Fruit fly (Drosophila melanogaster) whole organism, embryonic: ENCODE data around the gene Coa8.

Experiments
- CG1024 ChIP-seq: fragments of 200-800 bp; sonication (Bioruptor generic); IDR thresholded peaks from 2 replicates; pipeline ENCODE4 v1.3.6; 2022; ENCODE audit warnings: missing biosample characterization, missing genetic modification characterization
- CG11093 ChIP-seq: fragments of 200-800 bp; sonication (Bioruptor generic); IDR thresholded peaks from 3 replicates; pipeline ENCODE4 v1.3.6; 2022; ENCODE audit warnings: missing biosample characterization, missing genetic modification characterization
- CG11247 ChIP-seq: fragments of 200-800 bp; sonication (Bioruptor generic); IDR thresholded peaks from 2 replicates; pipeline ENCODE4 v1.3.6; 2022; ENCODE audit warnings: missing biosample characterization, missing genetic modification characterization
- CG14050 ChIP-seq: fragments of 200-800 bp; sonication (Bioruptor generic); IDR thresholded peaks from 3 replicates; pipeline ENCODE4 v1.3.6; 2022; ENCODE audit warnings: missing biosample characterization, missing genetic modification characterization
- CG1603 ChIP-seq: fragments of 200-800 bp; sonication (Bioruptor generic); optimal IDR thresholded peaks from 2 replicates; lab custom pipeline; 2019; ENCODE audit warnings: missing biosample characterization, mild to moderate bottlenecking, missing genetic modification characterization, moderate library complexity
- CG17829 ChIP-seq: fragments of 200-800 bp; optimal IDR thresholded peaks from 2 replicates; lab custom pipeline; 2019; ENCODE audit warnings: missing biosample characterization, mild to moderate bottlenecking, missing genetic modification characterization, moderate library complexity
- CG18764 ChIP-seq: fragments of 200-800 bp; sonication (Bioruptor generic); optimal IDR thresholded peaks from 3 replicates; lab custom pipeline; 2016; ENCODE audit warnings: missing biosample characterization, missing genetic modification characterization
- CG2678 ChIP-seq: fragments of 200-800 bp; sonication (Bioruptor generic); optimal IDR thresholded peaks from 3 replicates; lab custom pipeline; 2019; ENCODE audit warnings: missing biosample characterization, mild to moderate bottlenecking, missing genetic modification characterization, moderate library complexity
- CG32772 ChIP-seq: fragments of 200-800 bp; sonication (Bioruptor generic); IDR thresholded peaks from 2 replicates; pipeline ENCODE4 v1.3.6; 2022; ENCODE audit warnings: missing biosample characterization, missing genetic modification characterization
- CG3407 ChIP-seq: fragments of 200-800 bp; sonication (Bioruptor generic); optimal IDR thresholded peaks from 2 replicates; lab custom pipeline; 2018; ENCODE audit warnings: missing biosample characterization, mild to moderate bottlenecking, missing genetic modification characterization
- CG34422 ChIP-seq: fragments of 200-800 bp; sonication (Bioruptor generic); IDR thresholded peaks from 3 replicates; pipeline ENCODE4 v1.3.6; 2022; ENCODE audit warnings: missing biosample characterization, missing genetic modification characterization
- CG3726 ChIP-seq: fragments of 200-800 bp; sonication (Bioruptor generic); IDR thresholded peaks from 3 replicates; pipeline ENCODE4, ENCODE4 v1.3.6; 2022; ENCODE audit warnings: missing biosample characterization, missing genetic modification characterization
- CG3838 ChIP-seq: fragments of 200-800 bp; sonication (Bioruptor generic); optimal IDR thresholded peaks from 3 replicates; lab custom pipeline; 2016; ENCODE audit warnings: missing biosample characterization, missing genetic modification characterization
- CG3995 ChIP-seq: fragments of 200-800 bp; sonication (Bioruptor generic); optimal IDR thresholded peaks from 3 replicates; lab custom pipeline; 2016; ENCODE audit warnings: missing biosample characterization, missing genetic modification characterization
- CG4854 ChIP-seq: fragments of 200-800 bp; sonication (Bioruptor generic); optimal IDR thresholded peaks from 2 replicates; lab custom pipeline; 2016; ENCODE audit warnings: missing biosample characterization, missing genetic modification characterization, inconsistent platforms
- CG7372 ChIP-seq: fragments of 200-800 bp; sonication (Bioruptor generic); IDR thresholded peaks from 2 replicates; pipeline ENCODE4 v1.3.6; 2022; ENCODE audit warnings: missing biosample characterization, missing genetic modification characterization
- CG9215 ChIP-seq: fragments of 200-800 bp; sonication (Bioruptor generic); IDR thresholded peaks from 2 replicates; pipeline ENCODE4 v1.3.6; 2022; ENCODE audit warnings: missing biosample characterization, missing genetic modification characterization
- D19B ChIP-seq: fragments of 200-800 bp; sonication (Bioruptor generic); optimal IDR thresholded peaks from 2 replicates; lab custom pipeline; 2017; ENCODE audit warnings: missing biosample characterization, mild to moderate bottlenecking, missing genetic modification characterization
- Dll ChIP-seq: fragments of 200-800 bp; sonication (Bioruptor generic); IDR thresholded peaks from 4 replicates; pipeline ENCODE4 v1.3.6; 2022; ENCODE audit warnings: missing biosample characterization, missing genetic modification characterization; ENCODE audit not compliant: partially characterized antibody
- Dp ChIP-seq: fragments of 200-800 bp; sonication (Bioruptor generic); optimal IDR thresholded peaks from 2 replicates; lab custom pipeline; 2018; ENCODE audit warnings: missing biosample characterization, mild to moderate bottlenecking, missing genetic modification characterization, moderate library complexity
- Hand ChIP-seq: fragments of 200-800 bp; sonication (Bioruptor generic); optimal IDR thresholded peaks from 2 replicates; lab custom pipeline; 2017; ENCODE audit warnings: mild to moderate bottlenecking, missing biosample characterization, missing genetic modification reagents, missing genetic modification characterization
- Hey ChIP-seq: fragments of 200-800 bp; sonication (Bioruptor generic); optimal IDR thresholded peaks from 3 replicates; lab custom pipeline; 2018; ENCODE audit warnings: missing biosample characterization, mild to moderate bottlenecking, missing genetic modification characterization
- HmgZ ChIP-seq: fragments of 200-800 bp; sonication (Bioruptor generic); optimal IDR thresholded peaks from 2 replicates; lab custom pipeline; 2018; ENCODE audit warnings: missing biosample characterization, mild to moderate bottlenecking, missing genetic modification characterization
- Hr78 ChIP-seq, 2 experiments: fragments of 200-800 bp in 1 of 2; fragments of >200 bp in 1 of 2; sonication (Bioruptor generic) in 1 of 2; optimal IDR thresholded peaks; 2 replicates each; lab custom pipeline; 2017 to 2019; ENCODE audit warnings: missing biosample characterization in 2 of 2, missing genetic modification characterization in 2 of 2, mild to moderate bottlenecking in 1 of 2, moderate library complexity in 1 of 2
- Jarid2 ChIP-seq: fragments of 200-800 bp; sonication (Bioruptor generic); optimal IDR thresholded peaks from 3 replicates; lab custom pipeline; 2017; ENCODE audit warnings: mild to moderate bottlenecking, missing biosample characterization, missing genetic modification reagents, missing genetic modification characterization
- Mad ChIP-seq: fragments of 200-800 bp; sonication (Bioruptor generic); optimal IDR thresholded peaks from 2 replicates; lab custom pipeline; 2016; ENCODE audit warnings: missing biosample characterization, missing genetic modification characterization
- Meics ChIP-seq: fragments of 200-800 bp; sonication (Bioruptor generic); optimal IDR thresholded peaks from 2 replicates; lab custom pipeline; 2017; ENCODE audit warnings: missing biosample characterization, mild to moderate bottlenecking, missing genetic modification characterization
- YL-1 ChIP-seq: fragments of 200-800 bp; sonication (Bioruptor generic); optimal IDR thresholded peaks from 3 replicates; lab custom pipeline; 2017; ENCODE audit warnings: missing biosample characterization, mild to moderate bottlenecking, missing genetic modification characterization
- ac ChIP-seq: fragments of 200-800 bp; sonication (Bioruptor generic); optimal IDR thresholded peaks from 3 replicates; lab custom pipeline; 2017; ENCODE audit warnings: missing biosample characterization, mild to moderate bottlenecking, missing genetic modification characterization
- al ChIP-seq: fragments of 200-800 bp; sonication (Bioruptor generic); IDR thresholded peaks from 2 replicates; pipeline ENCODE4 v1.3.6; 2022; ENCODE audit warnings: missing biosample characterization, missing genetic modification characterization
- ara ChIP-seq: fragments of 200-800 bp; sonication (Bioruptor generic); IDR thresholded peaks from 2 replicates; pipeline ENCODE4 v1.3.6; 2022; ENCODE audit warnings: missing biosample characterization, missing genetic modification characterization
- chinmo ChIP-seq: fragments of 200-800 bp; sonication (Bioruptor generic); IDR thresholded peaks from 4 replicates; pipeline ENCODE4 v1.3.6; 2022; ENCODE audit warnings: missing biosample characterization, missing genetic modification characterization; ENCODE audit not compliant: partially characterized antibody
- da ChIP-seq: fragments of 200-800 bp; sonication (Bioruptor generic); optimal IDR thresholded peaks from 2 replicates; lab custom pipeline; 2016; ENCODE audit warnings: missing biosample characterization, missing genetic modification characterization
- dimm ChIP-seq: fragments of 200-800 bp; sonication (Bioruptor generic); IDR thresholded peaks from 2 replicates; pipeline ENCODE4 v1.3.6; 2022; ENCODE audit warnings: missing biosample characterization, missing genetic modification characterization
- dysf ChIP-seq: fragments of 200-800 bp; sonication (Bioruptor generic); IDR thresholded peaks from 3 replicates; pipeline ENCODE4 v1.3.6; 2022; ENCODE audit warnings: missing biosample characterization, missing genetic modification characterization
- ftz-f1 ChIP-seq: fragments of 200-800 bp; sonication (Bioruptor generic); optimal IDR thresholded peaks from 2 replicates; lab custom pipeline; 2016; ENCODE audit warnings: missing biosample characterization, missing genetic modification characterization
- jumu ChIP-seq: fragments of 200-800 bp; sonication (Bioruptor generic); optimal IDR thresholded peaks from 3 replicates; lab custom pipeline; 2016; ENCODE audit warnings: missing biosample characterization, missing genetic modification characterization
- kni ChIP-seq: fragments of 200-800 bp; sonication (Bioruptor generic); optimal IDR thresholded peaks from 3 replicates; lab custom pipeline; 2017; ENCODE audit warnings: mild to moderate bottlenecking, missing biosample characterization, missing genetic modification reagents, missing genetic modification characterization
- mam ChIP-seq: fragments of 200-800 bp; sonication (Bioruptor generic); optimal IDR thresholded peaks from 3 replicates; lab custom pipeline; 2016; ENCODE audit warnings: missing biosample characterization, missing genetic modification characterization
- nmo ChIP-seq: fragments of 200-800 bp; sonication (Bioruptor generic); optimal IDR thresholded peaks from 2 replicates; lab custom pipeline; 2018; ENCODE audit warnings: missing biosample characterization, mild to moderate bottlenecking, missing genetic modification characterization, moderate library complexity
- peb ChIP-seq: fragments of 200-800 bp; sonication (Bioruptor generic); IDR thresholded peaks from 2 replicates; pipeline ENCODE4 v1.3.6; 2022; ENCODE audit warnings: missing biosample characterization, missing genetic modification characterization
- psq ChIP-seq: fragments of 200-800 bp; sonication (Bioruptor generic); optimal IDR thresholded peaks from 2 replicates; lab custom pipeline; 2017; ENCODE audit warnings: missing biosample characterization, missing genetic modification characterization
- sens ChIP-seq: fragments of 200-800 bp; sonication (Bioruptor generic); peaks from one replicate; lab custom pipeline; 2016; ENCODE audit warnings: missing biosample characterization, missing genetic modification characterization
- slbo ChIP-seq: fragments of 200-800 bp; sonication (Bioruptor generic); IDR thresholded peaks from 2 replicates; pipeline ENCODE4 v1.3.6; 2022; ENCODE audit warnings: missing biosample characterization, missing genetic modification characterization
- sna ChIP-seq: fragments of 200-800 bp; sonication (Bioruptor generic); IDR thresholded peaks from 2 replicates; pipeline ENCODE4 v1.3.6; 2022; ENCODE audit warnings: missing biosample characterization, missing genetic modification characterization; ENCODE audit not compliant: partially characterized antibody
- tio ChIP-seq: fragments of 200-800 bp; sonication (Bioruptor generic); optimal IDR thresholded peaks from 2 replicates; lab custom pipeline; 2017; ENCODE audit warnings: missing biosample characterization, missing genetic modification characterization, inconsistent platforms
- trh ChIP-seq: fragments of 200-800 bp; sonication (Bioruptor generic); optimal IDR thresholded peaks from 2 replicates; lab custom pipeline; 2016; ENCODE audit warnings: missing biosample characterization, missing genetic modification characterization
- tup ChIP-seq: fragments of 200-800 bp; sonication (Bioruptor generic); optimal IDR thresholded peaks from 2 replicates; lab custom pipeline; 2016; ENCODE audit warnings: missing biosample characterization, mild to moderate bottlenecking, missing genetic modification characterization, moderate library complexity
- unc-4 ChIP-seq: fragments of 200-800 bp; sonication (Bioruptor generic); IDR thresholded peaks from 2 replicates; pipeline ENCODE4 v1.3.6; 2022; ENCODE audit warnings: missing biosample characterization, missing genetic modification characterization; ENCODE audit not compliant: partially characterized antibody
- z ChIP-seq: fragments of 200-800 bp; sonication (Bioruptor generic); IDR thresholded peaks from 3 replicates; pipeline ENCODE4 v1.3.6; 2022; ENCODE audit warnings: missing biosample characterization, missing genetic modification characterization
- zfh1 ChIP-seq: fragments of 200-800 bp; sonication (Bioruptor generic); IDR thresholded peaks from 3 replicates; pipeline ENCODE4 v1.3.6; 2022; ENCODE audit warnings: missing biosample characterization, missing genetic modification characterization

Gene Coa8

dm6 chrX:1880139-1880556, at the start of gene Coa8 (continued):
- TF ChIP-seq D19B (GFP tag; lab: Kevin White, UChicago) (no peak), chinmo (GFP tag; lab: Robert Waterston, UW) (no peak), kni (GFP tag; lab: Kevin White, UChicago) (no peak), psq (GFP tag; lab: Kevin White, UChicago) (no peak), CG3726 (GFP tag; lab: Robert Waterston, UW) (no peak), dimm (GFP tag; lab: Robert Waterston, UW) (no peak), dysf (GFP tag; lab: Robert Waterston, UW) (peak; percentile 63; the same call in 2 of the 3 replicates), CG2678 (tag; lab: Kevin White, UChicago) (no peak), Hr78 (GFP tag; optimal IDR thresholded peaks at IDR 0.05; lab: Kevin White, UChicago) (no peak), sna (GFP tag; lab: Robert Waterston, UW) (peak; percentile 39; the same call in 1 of the 2 replicates), ac (GFP tag; lab: Kevin White, UChicago) (no peak), peb (GFP tag; lab: Robert Waterston, UW) (no peak), ftz-f1 (GFP tag; lab: Kevin White, UChicago) (no peak), CG18764 (GFP tag; lab: Kevin White, UChicago) (no peak), Mad (GFP tag; lab: Kevin White, UChicago) (peak; percentile 15), Dll (GFP tag; lab: Robert Waterston, UW) (peak; percentile 57), ara (no peak), Jarid2 (GFP tag; lab: Kevin White, UChicago) (no peak), CG17829 (tag; lab: Kevin White, UChicago) (peak; percentile 9), Dp (GFP tag; lab: Kevin White, UChicago) (no peak), nmo (GFP tag; lab: Kevin White, UChicago) (peak; percentile 40), YL-1 (GFP tag; lab: Kevin White, UChicago) (peak; percentile 10), Meics (peak; percentile 38), tio (GFP tag; lab: Kevin White, UChicago) (no peak), CG34422 (GFP tag; lab: Robert Waterston, UW) (0 out of 3 replicates have a peak, but pooled peaks have one; percentile 47), tup (no peak), da (no peak), Hand (GFP tag; lab: Kevin White, UChicago) (no peak), CG3995 (GFP tag; lab: Kevin White, UChicago) (peak; percentile 30), slbo (GFP tag; lab: Robert Waterston, UW) (peak; percentile 65; the same call in 1 of the 2 replicates), sens (GFP tag; lab: Kevin White, UChicago) (peak; percentile 81), CG11093 (GFP tag; lab: Robert Waterston, UW) (no peak), z (GFP tag; lab: Robert Waterston, UW) (no peak), CG1603 (tag; lab: Kevin White, UChicago) (peak; percentile 54), HmgZ (tag; lab: Kevin White, UChicago) (peak; percentile 53), al (GFP tag; lab: Robert Waterston, UW) (no peak; the same call in 1 of the 2 replicates), jumu (peak; percentile 17), CG7372 (0 out of 2 replicates have a peak, but pooled peaks have one; percentile 25), CG14050 (GFP tag; lab: Robert Waterston, UW) (no peak), CG32772 (GFP tag; lab: Robert Waterston, UW) (0 out of 2 replicates have a peak, but pooled peaks have one; percentile 47), unc-4 (GFP tag; lab: Robert Waterston, UW) (peak; percentile 28; the same call in 1 of the 2 replicates), CG1024 (no peak), zfh1 (GFP tag; lab: Robert Waterston, UW) (peak; percentile 46; the same call in 2 of the 3 replicates), CG11247 (GFP tag; lab: Robert Waterston, UW) (0 out of 2 replicates have a peak, but pooled peaks have one; percentile 19), mam (peak; percentile 40), trh (GFP tag; lab: Kevin White, UChicago) (no peak), CG9215 (peak; percentile 50), Hey (no peak), CG4854 (no peak), CG3407 (GFP tag; lab: Kevin White, UChicago) (no peak), CG3838 (no peak)
